Worm (Caenorhabditis elegans) whole organism, early embryonic: Measurements from ENCODE around the gene R09E10.6.

Experiments used
- F13C5.2 ChIP-seq: sonication (generic microtip); optimal IDR thresholded peaks from 2 replicates; lab custom pipeline; 2017; ENCODE audit warnings: mild to moderate bottlenecking, missing genetic modification characterization, inconsistent platforms, missing compliant biosample characterization
- ama-1 ChIP-seq: fragments of 150-350 bp; optimal IDR thresholded peaks from 2 replicates; lab custom pipeline; 2014
- ets-7 ChIP-seq: sonication (generic microtip); optimal IDR thresholded peaks from 2 replicates; lab custom pipeline; 2016; ENCODE audit warnings: missing genotype, missing genetic modification characterization, missing compliant biosample characterization
- flt-1 ChIP-seq: fragments of 200-800 bp; sonication (Bioruptor generic); IDR thresholded peaks from 2 replicates; pipeline ENCODE4 v1.3.6; 2022; ENCODE audit warnings: missing genetic modification characterization, missing compliant biosample characterization
- hnd-1 ChIP-seq: sonication (generic microtip); optimal IDR thresholded peaks from 2 replicates; lab custom pipeline; 2016; ENCODE audit warnings: missing genetic modification characterization, missing compliant biosample characterization
- pes-1 ChIP-seq: fragments of 200-800 bp; sonication (Bioruptor generic); IDR thresholded peaks from 2 replicates; pipeline ENCODE4 v1.3.6; 2022; ENCODE audit warnings: missing genetic modification reagents, missing genetic modification characterization, missing compliant biosample characterization
- scrt-1 ChIP-seq: fragments of 200-800 bp; sonication (Bioruptor generic); IDR thresholded peaks from 2 replicates; pipeline ENCODE4 v1.3.6; 2022; ENCODE audit warnings: missing genetic modification characterization, missing compliant biosample characterization
- sea-1 ChIP-seq: fragments of 200-800 bp; sonication (Bioruptor generic); conservative IDR thresholded peaks from 2 replicates; pipeline ENCODE4 v1.3.6; 2022; ENCODE audit warnings: missing genetic modification characterization, missing compliant biosample characterization
- tbx-37 ChIP-seq: fragments of 200-800 bp; sonication (Bioruptor generic); conservative IDR thresholded peaks from 2 replicates; pipeline ENCODE4 v1.3.6; 2022; ENCODE audit warnings: missing genetic modification reagents, missing genetic modification characterization, missing compliant biosample characterization
- tra-4 ChIP-seq: sonication (generic microtip); optimal IDR thresholded peaks from 2 replicates; lab custom pipeline; 2017; ENCODE audit warnings: missing genetic modification characterization, missing compliant biosample characterization

DNA sequence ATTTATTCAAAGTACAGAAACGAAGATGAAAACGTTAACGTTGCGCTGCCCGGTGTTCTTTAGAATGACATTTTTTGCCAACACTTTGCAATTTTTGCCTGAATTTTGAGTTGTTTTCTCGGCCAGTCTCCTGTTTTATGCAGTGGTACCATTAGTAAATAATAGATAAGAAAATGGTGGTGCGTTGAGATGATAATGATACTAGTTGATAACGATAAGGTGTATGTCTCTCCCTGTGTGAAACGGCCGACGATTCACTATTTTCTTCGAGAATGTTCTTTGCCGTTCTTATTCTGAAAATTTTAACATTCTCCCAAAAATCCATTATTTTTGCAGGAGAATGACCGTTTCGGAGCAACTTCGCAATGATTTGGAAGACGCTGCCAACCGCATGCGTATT, 50.7 kb downstream of the R09E10.6 start, which contains the start of gene tkt-1:
- TF ChIP-seq scrt-1 (GFP tag; lab: Robert Waterston, UW), result no peak
- TF ChIP-seq ama-1 (lab: Kevin White, UChicago), result no peak
- no peak for TF ChIP-seq flt-1 (GFP tag; lab: Robert Waterston, UW)
- no peak for TF ChIP-seq tra-4
- TF ChIP-seq ets-7 (tag; lab: Kevin White, UChicago), result no peak
- TF ChIP-seq tbx-37 (GFP tag; lab: Robert Waterston, UW), result no peak
- TF ChIP-seq hnd-1 (tag; lab: Kevin White, UChicago), result no peak
- no peak for TF ChIP-seq pes-1 (GFP tag; lab: Robert Waterston, UW)
- TF ChIP-seq F13C5.2 (tag; lab: Kevin White, UChicago), result no peak
- no peak for TF ChIP-seq sea-1 (GFP tag; lab: Robert Waterston, UW)
